Worm (Caenorhabditis elegans) whole organism, midembryonic: ENCODE data around the gene fbxb-16.
"Not testable (repeated sequence)": the region's sequence is repeated elsewhere in the genome, so short reads cannot be mapped to it uniquely, and the experiment has no call there.

ENCODE experiments used
- T22C8.4 ChIP-seq: fragments of 200-800 bp; sonication (Bioruptor generic); IDR thresholded peaks from 2 replicates; pipeline ENCODE4 v1.3.6; 2022; ENCODE audit warnings: missing genetic modification characterization, missing compliant biosample characterization
- cog-1 ChIP-seq: sonication (generic microtip); optimal IDR thresholded peaks from 2 replicates; lab custom pipeline; 2016; ENCODE audit warnings: missing genetic modification characterization, missing compliant biosample characterization
- flt-1 ChIP-seq: fragments of 200-800 bp; sonication (Bioruptor generic); IDR thresholded peaks from 2 replicates; pipeline ENCODE4 v1.3.6; 2022; ENCODE audit warnings: missing genetic modification characterization, missing compliant biosample characterization
- klf-2 ChIP-seq: fragments of 200-800 bp; sonication (Bioruptor generic); conservative IDR thresholded peaks from 2 replicates; pipeline ENCODE4 v1.3.6; 2022; ENCODE audit warnings: missing genetic modification reagents, missing genetic modification characterization, missing compliant biosample characterization
- med-1 ChIP-seq: sonication (generic microtip); optimal IDR thresholded peaks from 2 replicates; lab custom pipeline; 2017; ENCODE audit warnings: missing genetic modification characterization, mild to moderate bottlenecking, missing compliant biosample characterization, antibody characterized with exemption, missing genetic modification reagents; ENCODE audit not compliant: insufficient read depth
- ref-1 ChIP-seq: fragments of 200-800 bp; sonication (Bioruptor generic); conservative IDR thresholded peaks from 2 replicates; pipeline ENCODE4 v1.3.6; 2022; ENCODE audit warnings: missing genetic modification reagents, missing genetic modification characterization, missing compliant biosample characterization
- tab-1 ChIP-seq: fragments of 200-800 bp; sonication (Bioruptor generic); IDR thresholded peaks from 2 replicates; pipeline ENCODE4 v1.3.6; 2022; ENCODE audit warnings: missing genetic modification characterization, missing compliant biosample characterization
- ztf-23 ChIP-seq: fragments of 200-800 bp; sonication (Bioruptor generic); IDR thresholded peaks from 2 replicates; pipeline ENCODE4 v1.3.6; 2022; ENCODE audit warnings: missing genetic modification reagents, missing genetic modification characterization, missing compliant biosample characterization
- ztf-29 ChIP-seq: fragments of 200-800 bp; sonication (Bioruptor generic); IDR thresholded peaks from 2 replicates; pipeline ENCODE4 v1.3.6; 2022; ENCODE audit warnings: missing genetic modification reagents, missing genetic modification characterization, missing compliant biosample characterization

Gene fbxb-16

ce11 chrII:1650502-1650901, 1.2 kb downstream of the fbxb-16 start, which contains the start of gene fbxb-20:
Gene fbxb-20, minus strand, starts transcription at chrII:1650602.
- TF ChIP-seq klf-2 (GFP tag; lab: Robert Waterston, UW) (no peak), ztf-29 (GFP tag; lab: Robert Waterston, UW) (no peak), med-1 (no peak), ztf-23 (GFP tag; lab: Robert Waterston, UW) (no peak), T22C8.4 (no peak), flt-1 (GFP tag; lab: Robert Waterston, UW) (no peak), ref-1 (GFP tag; lab: Robert Waterston, UW) (no peak), cog-1 (tag; lab: Kevin White, UChicago) (no peak)

ce11 chrII:1648768-1649167, 2.9 kb downstream of the fbxb-16 start, which contains the start of gene fbxb-21:
Gene fbxb-21, minus strand, starts transcription at chrII:1648868.
- TF ChIP-seq ztf-23 (GFP tag; lab: Robert Waterston, UW) (no peak), med-1 (no peak), ref-1 (GFP tag; lab: Robert Waterston, UW) (no peak), ztf-29 (GFP tag; lab: Robert Waterston, UW) (no peak), T22C8.4 (no peak)

- no peak for TF ChIP-seq ztf-29 (GFP tag; lab: Robert Waterston, UW)
- no peak for TF ChIP-seq flt-1 (GFP tag; lab: Robert Waterston, UW)
- TF ChIP-seq ztf-23 (GFP tag; lab: Robert Waterston, UW), result no peak
- TF ChIP-seq med-1, result no peak
- no peak for TF ChIP-seq T22C8.4
- no peak for TF ChIP-seq ref-1 (GFP tag; lab: Robert Waterston, UW)
These were observed 5.5 kb downstream of the fbxb-16 start, which contains the start of gene ZC204.17 for ce11 chrII:1646199-1646598. Gene ZC204.17, minus strand, starts transcription at chrII:1646299.

- no peak for TF ChIP-seq ztf-29 (GFP tag; lab: Robert Waterston, UW)
- TF ChIP-seq tab-1, result no peak
- TF ChIP-seq T22C8.4, result no peak
- TF ChIP-seq flt-1 (GFP tag; lab: Robert Waterston, UW), result no peak
- no peak for TF ChIP-seq ref-1 (GFP tag; lab: Robert Waterston, UW)
- TF ChIP-seq ztf-23 (GFP tag; lab: Robert Waterston, UW), result no peak
- TF ChIP-seq cog-1 (tag; lab: Kevin White, UChicago), result no peak
These were observed 6.8 kb downstream of the fbxb-16 start, which contains the start of gene ZC204.6 for ce11 chrII:1644777-1645348. Gene ZC204.6, minus strand, starts transcription at chrII:1644827.

ce11 chrII:1640496-1640895, 11.2 kb downstream of the fbxb-16 start, which contains the start of gene srh-72:
Gene srh-72, minus strand, starts transcription at chrII:1640596.
- TF ChIP-seq cog-1 (tag; lab: Kevin White, UChicago) (no peak), med-1 (no peak), klf-2 (GFP tag; lab: Robert Waterston, UW) (no peak), ztf-29 (GFP tag; lab: Robert Waterston, UW) (no peak), tab-1 (no peak), flt-1 (GFP tag; lab: Robert Waterston, UW) (no peak), ztf-23 (GFP tag; lab: Robert Waterston, UW) (no peak), ref-1 (GFP tag; lab: Robert Waterston, UW) (no peak), T22C8.4 (no peak)

ce11 chrII:1636392-1636791, 15.3 kb downstream of the fbxb-16 start, which contains the start of gene srg-20:
Gene srg-20, plus strand, starts transcription at chrII:1636692.
- TF ChIP-seq med-1; tab-1; ref-1 (GFP tag; lab: Robert Waterston, UW): not testable (repeated sequence)

ce11 chrII:1635969-1636368, 15.7 kb downstream of the fbxb-16 start:
- TF ChIP-seq med-1 (no peak), tab-1 (no peak), cog-1 (tag; lab: Kevin White, UChicago) (no peak), flt-1 (GFP tag; lab: Robert Waterston, UW) (no peak), klf-2 (GFP tag; lab: Robert Waterston, UW) (no peak), T22C8.4 (no peak), ztf-29 (GFP tag; lab: Robert Waterston, UW) (no peak), ztf-23 (GFP tag; lab: Robert Waterston, UW) (no peak), ref-1 (GFP tag; lab: Robert Waterston, UW) (no peak)

- not testable (repeated sequence) for TF ChIP-seq med-1; flt-1 (GFP tag; lab: Robert Waterston, UW); tab-1
These were observed 18.2 kb downstream of the fbxb-16 start, which contains the start of gene C08E3.1 for ce11 chrII:1633490-1633889. Gene C08E3.1, plus strand, starts transcription at chrII:1633790.

ce11 chrII:1632216-1632615, 19.5 kb downstream of the fbxb-16 start, which contains the start of gene C08E3.13:
Gene C08E3.13, minus strand, starts transcription at chrII:1632316.
- TF ChIP-seq flt-1 (GFP tag; lab: Robert Waterston, UW); T22C8.4; med-1: not testable (repeated sequence)

ce11 chrII:1627783-1628182, 23.9 kb downstream of the fbxb-16 start, which contains the start of gene C08E3.15:
Gene C08E3.15, minus strand, starts transcription at chrII:1627883.
- not testable (repeated sequence) for TF ChIP-seq cog-1 (tag; lab: Kevin White, UChicago); flt-1 (GFP tag; lab: Robert Waterston, UW); ztf-23 (GFP tag; lab: Robert Waterston, UW)

ce11 chrII:1625666-1626065, 26.0 kb downstream of the fbxb-16 start, which contains the start of gene C08E3.14:
Gene C08E3.14, plus strand, starts transcription at chrII:1625966.
- TF ChIP-seq ztf-23 (GFP tag; lab: Robert Waterston, UW) (no peak), klf-2 (GFP tag; lab: Robert Waterston, UW) (no peak), T22C8.4 (no peak), ztf-29 (GFP tag; lab: Robert Waterston, UW) (no peak), flt-1 (GFP tag; lab: Robert Waterston, UW) (no peak), ref-1 (GFP tag; lab: Robert Waterston, UW) (no peak), cog-1 (tag; lab: Kevin White, UChicago) (no peak), med-1 (no peak), tab-1 (no peak)
